Fruit fly (Drosophila melanogaster) whole organism, wandering third instar larva: Measurements from ENCODE around the gene CG17145.

Experiments used
- Abd-B ChIP-seq: fragments of >200 bp; optimal IDR thresholded peaks from 2 replicates; lab custom pipeline; 2017; ENCODE audit warnings: missing biosample characterization, missing genetic modification characterization
- CG32264 ChIP-seq: fragments of 200-800 bp; sonication (Bioruptor generic); optimal IDR thresholded peaks from 2 replicates; lab custom pipeline; 2016; ENCODE audit warnings: missing biosample characterization, missing genetic modification characterization
- CG9705 ChIP-seq: fragments of 200-800 bp; sonication (Bioruptor generic); optimal IDR thresholded peaks from 2 replicates; lab custom pipeline; 2018; ENCODE audit warnings: missing biosample characterization, mild to moderate bottlenecking, missing genetic modification characterization
- CrebA ChIP-seq: fragments of 200-800 bp; sonication (Bioruptor generic); optimal IDR thresholded peaks from 2 replicates; lab custom pipeline; 2016; ENCODE audit warnings: missing biosample characterization, mild to moderate bottlenecking, missing genetic modification characterization, borderline replicate concordance
- Dfd ChIP-seq: fragments of >200 bp; optimal IDR thresholded peaks from 2 replicates; lab custom pipeline; 2017; ENCODE audit warnings: missing biosample characterization, missing genetic modification characterization
- Dif ChIP-seq: fragments of 200-275, 200-300 bp; sonication (Bioruptor generic); optimal IDR thresholded peaks from 2 replicates; lab custom pipeline; 2018; ENCODE audit warnings: missing biosample characterization, missing genetic modification characterization; ENCODE audit not compliant: partially characterized antibody
- GATAd ChIP-seq: sonication (Bioruptor generic); optimal IDR thresholded peaks from 2 replicates; lab custom pipeline; 2016; ENCODE audit warnings: missing biosample characterization, missing genetic modification characterization
- HLH106 ChIP-seq: fragments of 200-800 bp; optimal IDR thresholded peaks from 3 replicates; lab custom pipeline; 2019; ENCODE audit warnings: missing biosample characterization, mild to moderate bottlenecking, missing genetic modification characterization, moderate library complexity
- Hnf4 ChIP-seq: fragments of 200-800 bp; sonication (Bioruptor generic); optimal IDR thresholded peaks from 2 replicates; lab custom pipeline; 2016; ENCODE audit warnings: missing biosample characterization, mild to moderate bottlenecking, missing genetic modification characterization
- Hr78 ChIP-seq: fragments of >200 bp; optimal IDR thresholded peaks from 2 replicates; lab custom pipeline; 2017; ENCODE audit warnings: missing biosample characterization, missing genetic modification characterization
- Hr83 ChIP-seq: fragments of 200-300 bp; sonication (Bioruptor generic); optimal IDR thresholded peaks from 2 replicates; lab custom pipeline; 2016; ENCODE audit warnings: missing biosample characterization, mild to moderate bottlenecking, missing genetic modification characterization, moderate library complexity; ENCODE audit not compliant: poor library complexity, severe bottlenecking
- Jra ChIP-seq: sonication (Bioruptor generic); optimal IDR thresholded peaks from 2 replicates; lab custom pipeline; 2016; ENCODE audit warnings: missing biosample characterization, missing genetic modification characterization
- Mio ChIP-seq: sonication (Bioruptor generic); optimal IDR thresholded peaks from 2 replicates; lab custom pipeline; 2016; ENCODE audit warnings: missing biosample characterization, missing genetic modification characterization
- Myc ChIP-seq: fragments of >200 bp; optimal IDR thresholded peaks from 2 replicates; lab custom pipeline; 2017
- N ChIP-seq: fragments of >200 bp; optimal IDR thresholded peaks from 2 replicates; lab custom pipeline; 2018; ENCODE audit warnings: missing biosample characterization, missing external identifiers, missing genetic modification characterization
- OdsH ChIP-seq: fragments of 200-800 bp; sonication (Bioruptor generic); optimal IDR thresholded peaks from 2 replicates; lab custom pipeline; 2016; ENCODE audit warnings: missing biosample characterization, mild to moderate bottlenecking, missing genetic modification characterization
- Rel ChIP-seq, 2 experiments: fragments of 200-800 bp; sonication (Bioruptor generic) in 1 of 2; optimal IDR thresholded peaks; 2 replicates in 1 of 2; 3 replicates in 1 of 2; lab custom pipeline; 2016 to 2019; ENCODE audit warnings: mild to moderate bottlenecking in 2 of 2, missing biosample characterization in 2 of 2, missing genetic modification characterization in 2 of 2, moderate library complexity in 1 of 2
- Sp1 ChIP-seq: fragments of 200-800 bp; sonication (Bioruptor generic); optimal IDR thresholded peaks from 3 replicates; lab custom pipeline; 2019; ENCODE audit warnings: missing biosample characterization, mild to moderate bottlenecking, missing genetic modification characterization, moderate library complexity
- Vsx2 ChIP-seq: fragments of 200-300, 225-300 bp; sonication (Bioruptor generic); optimal IDR thresholded peaks from 2 replicates; lab custom pipeline; 2018; ENCODE audit warnings: missing biosample characterization, missing genetic modification characterization; ENCODE audit not compliant: partially characterized antibody
- br ChIP-seq: fragments of 200-800 bp; sonication (Bioruptor generic); optimal IDR thresholded peaks from 2 replicates; lab custom pipeline; 2016; ENCODE audit warnings: missing biosample characterization, missing genetic modification characterization
- brk ChIP-seq: fragments of 200-800 bp; sonication (Bioruptor generic); optimal IDR thresholded peaks from 2 replicates; lab custom pipeline; 2016; ENCODE audit warnings: missing biosample characterization, mild to moderate bottlenecking, missing genetic modification characterization
- dl ChIP-seq, 2 experiments: fragments of 175-275, 200-275 bp in 1 of 2; fragments of 200-275 bp in 1 of 2; sonication (Bioruptor generic); optimal IDR thresholded peaks; lab custom pipeline; 2018; ENCODE audit warnings: mild to moderate bottlenecking in 2 of 2, missing biosample characterization in 2 of 2, missing genetic modification characterization in 2 of 2, moderate library complexity in 2 of 2; ENCODE audit not compliant: partially characterized antibody in 2 of 2, insufficient read depth in 1 of 2
- dmrt93B ChIP-seq: fragments of 200-800 bp; sonication (Bioruptor generic); optimal IDR thresholded peaks from 2 replicates; lab custom pipeline; 2018; ENCODE audit warnings: missing biosample characterization, mild to moderate bottlenecking, missing genetic modification characterization
- dsf ChIP-seq: sonication (Bioruptor generic); optimal IDR thresholded peaks from 2 replicates; lab custom pipeline; 2016; ENCODE audit warnings: missing biosample characterization, missing genetic modification characterization, borderline replicate concordance
- foxo ChIP-seq, 2 experiments: fragments of 200-800 bp; sonication (Bioruptor generic); optimal IDR thresholded peaks; 2 replicates in 1 of 2; 3 replicates in 1 of 2; lab custom pipeline; 2016 to 2017; ENCODE audit warnings: missing biosample characterization in 2 of 2, missing genetic modification characterization in 2 of 2
- h ChIP-seq: fragments of 200-800 bp; sonication (Bioruptor generic); optimal IDR thresholded peaks from 3 replicates; lab custom pipeline; 2016; ENCODE audit warnings: missing biosample characterization, mild to moderate bottlenecking, missing genetic modification characterization
- jim ChIP-seq: fragments of 175-275, 200-325 bp; sonication (Bioruptor generic); optimal IDR thresholded peaks from 2 replicates; lab custom pipeline; 2016; ENCODE audit warnings: missing biosample characterization, mild to moderate bottlenecking, missing genetic modification characterization
- lola ChIP-seq: fragments of >200 bp; optimal IDR thresholded peaks from 2 replicates; lab custom pipeline; 2017; ENCODE audit warnings: missing biosample characterization, missing genetic modification characterization
- pan ChIP-seq: fragments of >200 bp; optimal IDR thresholded peaks from 2 replicates; lab custom pipeline; 2017
- psq ChIP-seq: fragments of 200-800 bp; sonication (Bioruptor generic); optimal IDR thresholded peaks from 3 replicates; lab custom pipeline; 2017; ENCODE audit warnings: missing biosample characterization, mild to moderate bottlenecking, missing genetic modification characterization, moderate library complexity
- sage ChIP-seq: fragments of 200-800 bp; sonication (Bioruptor generic); optimal IDR thresholded peaks from 2 replicates; lab custom pipeline; 2016; ENCODE audit warnings: missing biosample characterization, mild to moderate bottlenecking, missing genetic modification characterization
- sv ChIP-seq: fragments of 200-800 bp; sonication (Bioruptor generic); optimal IDR thresholded peaks from 3 replicates; lab custom pipeline; 2016; ENCODE audit warnings: missing biosample characterization, missing genetic modification characterization
- tai ChIP-seq: sonication (Bioruptor generic); optimal IDR thresholded peaks from 2 replicates; lab custom pipeline; 2016; ENCODE audit warnings: missing biosample characterization, missing genetic modification characterization
- woc ChIP-seq: sonication (Bioruptor generic); optimal IDR thresholded peaks from 2 replicates; lab custom pipeline; 2016; ENCODE audit warnings: missing biosample characterization, mild to moderate bottlenecking, missing genetic modification characterization

The CG17145 gene

dm6 chr3L:20206950-20207584 is 14.5 kb upstream of the CG17145 start, which contains the start of gene CG6996:
CG6996 (plus strand) TSS chr3L:20207534.
- TF ChIP-seq Sp1 (GFP tag; lab: Kevin White, UChicago), result no peak
- no peak for TF ChIP-seq HLH106
- TF ChIP-seq CG32264 (GFP tag; lab: Kevin White, UChicago), result no peak
- no peak for TF ChIP-seq foxo (GFP tag; optimal IDR thresholded peaks at IDR 0.05; lab: Kevin White, UChicago)
- no peak for TF ChIP-seq Vsx2 (GFP tag; lab: Kevin White, UChicago)
- TF ChIP-seq Hnf4, result no peak
- TF ChIP-seq, all 38 proteins: peak for 0

- TF ChIP-seq Rel (GFP tag; optimal IDR thresholded peaks at IDR 0.05; lab: Kevin White, UChicago) (no peak), Rel (tag; optimal IDR thresholded peaks at IDR 0.05; lab: Kevin White, UChicago) (peak; percentile 73), h (GFP tag; lab: Kevin White, UChicago) (peak; percentile 64), Dfd (GFP tag; lab: Kevin White, UChicago) (no peak), CG9705 (GFP tag; lab: Kevin White, UChicago) (no peak)
Observed at dm6 chr3L:20209092-20209491, 12.5 kb upstream of the CG17145 start.

dm6 chr3L:20209896-20210295 is 11.7 kb upstream of the CG17145 start:
- TF ChIP-seq brk (GFP tag; lab: Kevin White, UChicago) (no peak), dmrt93B (GFP tag; lab: Kevin White, UChicago) (no peak), N (GFP tag; lab: Kevin White, UChicago) (no peak), HLH106 (no peak), sage (GFP tag; lab: Kevin White, UChicago) (no peak), Abd-B (GFP tag; lab: Kevin White, UChicago) (no peak), Sp1 (GFP tag; lab: Kevin White, UChicago) (no peak), h (GFP tag; lab: Kevin White, UChicago) (no peak), dl (GFP tag; optimal IDR thresholded peaks at IDR 0.05; lab: Kevin White, UChicago; ENCODE audit: insufficient read depth in 1 of 2, partially characterized antibody in 2 of 2) (no peak), jim (GFP tag; lab: Kevin White, UChicago) (no peak), CG9705 (GFP tag; lab: Kevin White, UChicago) (no peak), Dif (no peak), tai (GFP tag; lab: Kevin White, UChicago) (no peak), Myc (lab: Kevin White, UChicago) (no peak), lola (GFP tag; lab: Kevin White, UChicago) (no peak)

dm6 chr3L:20212022-20212421 is 9.6 kb upstream of the CG17145 start, which contains the start of gene CG7017:
CG7017 (minus strand) TSS chr3L:20212122.
- no peak for TF ChIP-seq CrebA (GFP tag; lab: Kevin White, UChicago)
- TF ChIP-seq dsf (GFP tag; lab: Kevin White, UChicago), result no peak
- no peak for TF ChIP-seq sv (GFP tag; lab: Kevin White, UChicago)
- no peak for TF ChIP-seq Vsx2 (GFP tag; lab: Kevin White, UChicago)
- TF ChIP-seq pan (lab: Kevin White, UChicago), result no peak
- no peak for TF ChIP-seq h (GFP tag; lab: Kevin White, UChicago)
- TF ChIP-seq foxo (GFP tag; optimal IDR thresholded peaks at IDR 0.05; lab: Kevin White, UChicago), result no peak
- no peak for TF ChIP-seq jim (GFP tag; lab: Kevin White, UChicago)
- no peak for TF ChIP-seq Sp1 (GFP tag; lab: Kevin White, UChicago)
- TF ChIP-seq Hnf4, result no peak
- TF ChIP-seq CG32264 (GFP tag; lab: Kevin White, UChicago), result no peak
- TF ChIP-seq Dfd (GFP tag; lab: Kevin White, UChicago), result no peak
- no peak for TF ChIP-seq psq (GFP tag; lab: Kevin White, UChicago)
- TF ChIP-seq Jra (GFP tag; lab: Kevin White, UChicago), result no peak
- TF ChIP-seq Abd-B (GFP tag; lab: Kevin White, UChicago), result no peak
- TF ChIP-seq, all 38 proteins: peak for 0

- no peak for TF ChIP-seq woc
- no peak for TF ChIP-seq Hr78 (GFP tag; lab: Kevin White, UChicago)
- no peak for TF ChIP-seq dsf (GFP tag; lab: Kevin White, UChicago)
- TF ChIP-seq brk (GFP tag; lab: Kevin White, UChicago), result no peak
- TF ChIP-seq sv (GFP tag; lab: Kevin White, UChicago), result no peak
- no peak for TF ChIP-seq Abd-B (GFP tag; lab: Kevin White, UChicago)
- no peak for TF ChIP-seq Dif
- TF ChIP-seq Mio (GFP tag; lab: Kevin White, UChicago), result no peak
- no peak for TF ChIP-seq CG9705 (GFP tag; lab: Kevin White, UChicago)
- TF ChIP-seq Sp1 (GFP tag; lab: Kevin White, UChicago), result no peak
- TF ChIP-seq Hr83 (GFP tag; lab: Kevin White, UChicago), result no peak
- TF ChIP-seq Hnf4, result no peak
- TF ChIP-seq Dfd (GFP tag; lab: Kevin White, UChicago), result no peak
- TF ChIP-seq GATAd (GFP tag; lab: Kevin White, UChicago), result no peak
- no peak for TF ChIP-seq foxo (GFP tag; optimal IDR thresholded peaks at IDR 0.05; lab: Kevin White, UChicago)
- no peak for TF ChIP-seq N (GFP tag; lab: Kevin White, UChicago)
- TF ChIP-seq pan (lab: Kevin White, UChicago), result no peak
- TF ChIP-seq OdsH (GFP tag; lab: Kevin White, UChicago), result no peak
- no peak for TF ChIP-seq br (GFP tag; lab: Kevin White, UChicago)
- TF ChIP-seq sage (GFP tag; lab: Kevin White, UChicago), result no peak
Observed at dm6 chr3L:20220374-20220773, 1.2 kb upstream of the CG17145 start, which contains the start of gene CG6933. CG6933 (minus strand) TSS chr3L:20220420.
